Worm (Caenorhabditis elegans) whole organism, young adult: Measurements from ENCODE around the gene nse-4.
A peak's percentile ranks its signal among the peaks of the same experiment; 100 is the strongest.

Source experiments
- D2030.7 ChIP-seq: fragments of 200-800 bp; sonication (Bioruptor generic); IDR thresholded peaks from 2 replicates; pipeline ENCODE4 v1.3.6; 2022; ENCODE audit warnings: missing genetic modification reagents, missing genetic modification characterization, missing compliant biosample characterization
- F52B5.7 ChIP-seq: sonication (generic microtip); optimal IDR thresholded peaks from 2 replicates; lab custom pipeline; 2016; ENCODE audit warnings: mild to moderate bottlenecking, missing genetic modification characterization, missing compliant biosample characterization
- F57C9.4 ChIP-seq: sonication (generic microtip); optimal IDR thresholded peaks from 2 replicates; lab custom pipeline; 2017; ENCODE audit warnings: mild to moderate bottlenecking, missing genetic modification characterization, missing compliant biosample characterization
- K12H6.12 ChIP-seq: fragments of 200-800 bp; sonication (Bioruptor generic); optimal IDR thresholded peaks from 2 replicates; lab custom pipeline; 2018; ENCODE audit warnings: mild to moderate bottlenecking, missing genetic modification characterization, missing compliant biosample characterization
- T07F8.4 ChIP-seq: sonication (generic microtip); optimal IDR thresholded peaks from 2 replicates; lab custom pipeline; 2016; ENCODE audit warnings: mild to moderate bottlenecking, missing genetic modification characterization, moderate library complexity, missing compliant biosample characterization
- T26A5.8 ChIP-seq: sonication (generic microtip); optimal IDR thresholded peaks from 2 replicates; lab custom pipeline; 2016; ENCODE audit warnings: missing genetic modification characterization, missing compliant biosample characterization
- Y53F4B.3 ChIP-seq: fragments of 200-800 bp; sonication (Bioruptor generic); IDR thresholded peaks from 2 replicates; pipeline ENCODE4 v1.3.6; 2022; ENCODE audit warnings: missing genetic modification reagents, missing genetic modification characterization, missing compliant biosample characterization
- Y79H2A.3 ChIP-seq: fragments of 200-800 bp; sonication (Bioruptor generic); conservative IDR thresholded peaks from 2 replicates; pipeline ENCODE4 v1.3.6; 2022; ENCODE audit warnings: missing genetic modification reagents, missing genetic modification characterization, missing compliant biosample characterization
- ZK185.1 ChIP-seq: sonication (generic microtip); optimal IDR thresholded peaks from 2 replicates; lab custom pipeline; 2016; ENCODE audit warnings: mild to moderate bottlenecking, missing genetic modification characterization, missing compliant biosample characterization; ENCODE audit not compliant: poor library complexity, severe bottlenecking
- athp-1 ChIP-seq: sonication (generic microtip); optimal IDR thresholded peaks from 2 replicates; lab custom pipeline; 2017; ENCODE audit warnings: mild to moderate bottlenecking, missing genetic modification characterization, missing compliant biosample characterization
- attf-3 ChIP-seq: fragments of 200-800 bp; sonication (Bioruptor generic); conservative IDR thresholded peaks from 2 replicates; pipeline ENCODE4 v1.3.6; 2022; ENCODE audit warnings: missing genetic modification reagents, missing genetic modification characterization, missing compliant biosample characterization
- attf-5 ChIP-seq: fragments of 200-800 bp; sonication (Bioruptor generic); optimal IDR thresholded peaks from 2 replicates; lab custom pipeline; 2018; ENCODE audit warnings: mild to moderate bottlenecking, missing genetic modification characterization, missing compliant biosample characterization
- ceh-40 ChIP-seq: fragments of 200-800 bp; sonication (Bioruptor generic); IDR thresholded peaks from 2 replicates; pipeline ENCODE4 v1.3.6; 2022; ENCODE audit warnings: missing genetic modification characterization, missing compliant biosample characterization
- dox-1 ChIP-seq: fragments of 200-800 bp; sonication (Bioruptor generic); IDR thresholded peaks from 2 replicates; pipeline ENCODE4 v1.3.6; 2022; ENCODE audit warnings: missing genetic modification reagents, missing genetic modification characterization, missing compliant biosample characterization
- ekl-4 ChIP-seq: fragments of 200-800 bp; sonication (Bioruptor generic); IDR thresholded peaks from 2 replicates; pipeline ENCODE4 v1.3.6; 2022; ENCODE audit warnings: missing genetic modification reagents, missing genetic modification characterization, missing compliant biosample characterization
- him-1 ChIP-seq: sonication (generic microtip); optimal IDR thresholded peaks from 2 replicates; lab custom pipeline; 2016; ENCODE audit warnings: missing genotype, missing genetic modification reagents, missing genetic modification characterization, missing compliant biosample characterization
- hlh-12 ChIP-seq: sonication (generic microtip); optimal IDR thresholded peaks from 2 replicates; lab custom pipeline; 2016; ENCODE audit warnings: missing genetic modification characterization, missing compliant biosample characterization
- hlh-26 ChIP-seq: fragments of 200-800 bp; sonication (Bioruptor generic); conservative IDR thresholded peaks from 2 replicates; pipeline ENCODE4 v1.3.6; 2022; ENCODE audit warnings: missing genetic modification reagents, missing genetic modification characterization, missing compliant biosample characterization
- hsf-1 ChIP-seq: fragments of 200-800 bp; sonication (Bioruptor generic); IDR thresholded peaks from 2 replicates; pipeline ENCODE4 v1.3.6; 2022; ENCODE audit warnings: missing genetic modification reagents, missing genetic modification characterization, missing compliant biosample characterization
- let-607 ChIP-seq, 2 experiments: fragments of 200-800 bp in 1 of 2; sonication (Bioruptor generic) in 1 of 2; sonication (generic microtip) in 1 of 2; optimal IDR thresholded peaks; 2 replicates each; lab custom pipeline; 2016 to 2018; ENCODE audit warnings: mild to moderate bottlenecking in 2 of 2, missing compliant biosample characterization in 2 of 2, missing genetic modification characterization in 2 of 2, moderate library complexity in 2 of 2, missing genotype in 1 of 2
- lin-26 ChIP-seq: fragments of 200-800 bp; sonication (Bioruptor generic); IDR thresholded peaks from 2 replicates; pipeline ENCODE4 v1.3.6; 2022; ENCODE audit warnings: missing genetic modification reagents, missing genetic modification characterization, missing compliant biosample characterization
- lin-35 ChIP-seq, 3 experiments: fragments of 150-350 bp in 2 of 3; sonication (generic microtip) in 1 of 3; optimal IDR thresholded peaks; 2 replicates each; lab custom pipeline; 2014 to 2018; ENCODE audit warnings: missing biosample characterization in 3 of 3, missing genetic modification characterization in 3 of 3, missing genetic modification reagents in 3 of 3
- lin-40 ChIP-seq: sonication (generic microtip); optimal IDR thresholded peaks from 2 replicates; lab custom pipeline; 2016; ENCODE audit warnings: missing genetic modification characterization, mild to moderate bottlenecking, missing compliant biosample characterization, missing genotype, missing genetic modification reagents
- lin-54 ChIP-seq: fragments of 200-800 bp; sonication (Bioruptor generic); optimal IDR thresholded peaks from 2 replicates; lab custom pipeline; 2018; ENCODE audit warnings: mild to moderate bottlenecking, missing genetic modification characterization, missing compliant biosample characterization
- lsl-1 ChIP-seq: fragments of 200-800 bp; sonication (Bioruptor generic); optimal IDR thresholded peaks from 2 replicates; lab custom pipeline; 2018; ENCODE audit warnings: mild to moderate bottlenecking, missing genetic modification characterization, moderate library complexity, missing compliant biosample characterization
- madf-3 ChIP-seq: fragments of 200-800 bp; sonication (Bioruptor generic); IDR thresholded peaks from 2 replicates; pipeline ENCODE4 v1.3.6; 2022; ENCODE audit warnings: missing genetic modification reagents, missing genetic modification characterization, missing compliant biosample characterization
- madf-6 ChIP-seq: fragments of 200-800 bp; sonication (Bioruptor generic); IDR thresholded peaks from 2 replicates; pipeline ENCODE4 v1.3.6; 2022; ENCODE audit warnings: missing genetic modification reagents, missing genetic modification characterization, missing compliant biosample characterization
- mxl-1 ChIP-seq: sonication (generic microtip); optimal IDR thresholded peaks from 2 replicates; lab custom pipeline; 2016; ENCODE audit warnings: missing genetic modification characterization, missing compliant biosample characterization
- nfyb-1 ChIP-seq: fragments of 200-800 bp; sonication (Bioruptor generic); IDR thresholded peaks from 2 replicates; pipeline ENCODE4 v1.3.6; 2022; ENCODE audit warnings: missing genetic modification reagents, missing genetic modification characterization, missing compliant biosample characterization
- nhr-90 ChIP-seq: sonication (generic microtip); optimal IDR thresholded peaks from 2 replicates; lab custom pipeline; 2016; ENCODE audit warnings: missing genotype, mild to moderate bottlenecking, missing genetic modification characterization, missing compliant biosample characterization
- pbrm-1 ChIP-seq: fragments of 200-800 bp; sonication (Bioruptor generic); IDR thresholded peaks from 2 replicates; pipeline ENCODE4 v1.3.6; 2022; ENCODE audit warnings: missing genetic modification reagents, missing genetic modification characterization, missing compliant biosample characterization
- rec-8 ChIP-seq, 2 experiments: sonication (generic microtip); optimal IDR thresholded peaks; 2 replicates each; lab custom pipeline; 2016; ENCODE audit warnings: mild to moderate bottlenecking in 2 of 2, missing genetic modification characterization in 2 of 2, missing genetic modification reagents in 2 of 2, missing genotype in 2 of 2, missing biosample characterization in 1 of 2, missing compliant biosample characterization in 1 of 2, moderate library complexity in 1 of 2
- rpc-1 ChIP-seq, 2 experiments: fragments of 150-350 bp in 1 of 2; sonication (generic microtip) in 1 of 2; optimal IDR thresholded peaks; 2 replicates each; lab custom pipeline; 2014 to 2018; ENCODE audit warnings: missing biosample characterization in 1 of 2, missing genetic modification characterization in 1 of 2, missing genetic modification reagents in 1 of 2, missing genotype in 1 of 2
- tlf-1 ChIP-seq: fragments of 200-800 bp; sonication (Bioruptor generic); optimal IDR thresholded peaks from 2 replicates; lab custom pipeline; 2018; ENCODE audit warnings: mild to moderate bottlenecking, missing genetic modification characterization, missing compliant biosample characterization
- unc-130 ChIP-seq: sonication (generic microtip); optimal IDR thresholded peaks from 2 replicates; lab custom pipeline; 2016; ENCODE audit warnings: missing genetic modification reagents, missing genetic modification characterization, missing compliant biosample characterization
- xnd-1 ChIP-seq: sonication (generic microtip); optimal IDR thresholded peaks from 2 replicates; lab custom pipeline; 2016; ENCODE audit warnings: missing genotype, missing genetic modification reagents, missing genetic modification characterization, missing compliant biosample characterization
- zfh-2 ChIP-seq: fragments of 200-800 bp; sonication (Bioruptor generic); conservative IDR thresholded peaks from 2 replicates; pipeline ENCODE4 v1.3.6; 2022; ENCODE audit warnings: missing genetic modification reagents, missing genetic modification characterization, missing compliant biosample characterization
- zim-3 ChIP-seq: sonication (generic microtip); optimal IDR thresholded peaks from 2 replicates; lab custom pipeline; 2017; ENCODE audit warnings: mild to moderate bottlenecking, missing genetic modification characterization, moderate library complexity, missing compliant biosample characterization
- ztf-18 ChIP-seq: sonication (generic microtip); optimal IDR thresholded peaks from 2 replicates; lab custom pipeline; 2016; ENCODE audit warnings: missing genotype, mild to moderate bottlenecking, missing genetic modification characterization, missing compliant biosample characterization
- ztf-26 ChIP-seq: sonication (generic microtip); optimal IDR thresholded peaks from 2 replicates; lab custom pipeline; 2017; ENCODE audit warnings: missing genetic modification characterization, missing compliant biosample characterization

The nse-4 gene

ce11 chrIV:11503654-11504053 lies 23.0 kb downstream of the nse-4 start:
- TF ChIP-seq rpc-1 (optimal IDR thresholded peaks at IDR 0.05; lab: Kevin White, UChicago) (no peak), rpc-1 (tag; optimal IDR thresholded peaks at IDR 0.05; lab: Kevin White, UChicago) (no peak), lsl-1 (GFP tag; lab: Kevin White, UChicago) (no peak), rec-8 (tag; optimal IDR thresholded peaks at IDR 0.05; lab: Kevin White, UChicago) (no peak)

- TF ChIP-seq hlh-12 (tag; lab: Kevin White, UChicago) (no peak), ztf-18 (no peak)
Observed at ce11 chrIV:11504416-11504815, 23.8 kb downstream of the nse-4 start, which contains the start of gene twk-25. Gene twk-25, plus strand, starts transcription at chrIV:11504716.

ce11 chrIV:11510664-11511063 lies 30.0 kb downstream of the nse-4 start, which contains the start of gene M04B2.6:
Gene M04B2.6, minus strand, starts transcription at chrIV:11510764.
- TF ChIP-seq nhr-90 (tag; lab: Kevin White, UChicago) (no peak), lin-35 (GFP tag; optimal IDR thresholded peaks at IDR 0.05; lab: Kevin White, UChicago) (no peak), zim-3 (no peak), nfyb-1 (no peak), F57C9.4 (no peak), madf-3 (no peak), zfh-2 (GFP tag; lab: Robert Waterston, UW) (no peak)

ce11 chrIV:11520960-11521359 lies 40.3 kb downstream of the nse-4 start, which contains the start of the genes M04B2.4 and gfl-1:
Gene M04B2.4, minus strand, starts transcription at chrIV:11521031.
Gene gfl-1, plus strand, starts transcription at chrIV:11521290.
- TF ChIP-seq F52B5.7 (tag; lab: Kevin White, UChicago) (no peak), dox-1 (GFP tag; lab: Robert Waterston, UW) (no peak), ceh-40 (GFP tag; lab: Robert Waterston, UW) (no peak), lin-40 (no peak), Y79H2A.3 (GFP tag; lab: Robert Waterston, UW) (no peak), hlh-26 (GFP tag; lab: Robert Waterston, UW) (no peak), T07F8.4 (tag; lab: Kevin White, UChicago) (no peak), attf-3 (peak; percentile 95)
- TF ChIP-seq, all 124 proteins: peak for 1

- TF ChIP-seq zfh-2 (GFP tag; lab: Robert Waterston, UW): no peak
- TF ChIP-seq dox-1 (GFP tag; lab: Robert Waterston, UW): peak; percentile 29; the same call in 1 of the 2 replicates
- no peak for TF ChIP-seq ZK185.1 (tag; lab: Kevin White, UChicago)
- TF ChIP-seq K12H6.12: peak; percentile 60
- peak; percentile 80 for TF ChIP-seq madf-6 (GFP tag; lab: Robert Waterston, UW)
- TF ChIP-seq mxl-1 (tag; lab: Kevin White, UChicago): no peak
- no peak for TF ChIP-seq Y53F4B.3
- TF ChIP-seq tlf-1: peak; percentile 34
- TF ChIP-seq pbrm-1 (GFP tag; lab: Robert Waterston, UW): no peak
- no peak for TF ChIP-seq ekl-4 (GFP tag; lab: Robert Waterston, UW)
- peak; percentile 42 to 78 for TF ChIP-seq let-607 (tag; optimal IDR thresholded peaks at IDR 0.05; lab: Kevin White, UChicago)
- TF ChIP-seq attf-5 (GFP tag; lab: Kevin White, UChicago): peak; percentile 71
- TF ChIP-seq athp-1: peak; percentile 36
- TF ChIP-seq lin-54: peak; percentile 33
- peak; percentile 38 for TF ChIP-seq xnd-1
- 0 out of 2 replicates have a peak, but pooled peaks have one; percentile 48 for TF ChIP-seq hsf-1 (GFP tag; lab: Robert Waterston, UW)
- no peak for TF ChIP-seq D2030.7
- no peak for TF ChIP-seq T26A5.8
- TF ChIP-seq lin-26 (GFP tag; lab: Robert Waterston, UW): peak; percentile 62; the same call in 1 of the 2 replicates
- TF ChIP-seq him-1 (tag; lab: Kevin White, UChicago): no peak
- TF ChIP-seq unc-130 (GFP tag; lab: Kevin White, UChicago): no peak
- no peak for TF ChIP-seq nhr-90 (tag; lab: Kevin White, UChicago)
- peak; percentile 10 for TF ChIP-seq ztf-26 (tag; lab: Kevin White, UChicago)
Observed at ce11 chrIV:11522225-11522952, 41.7 kb downstream of the nse-4 start.
